Worm (Caenorhabditis elegans): Measurements from ENCODE around the gene unc-129.

ce11 chrIV:9034340-9034739, 29.1 kb upstream of the unc-129 start, which contains the start of gene C53D6.10:
- TF ChIP-seq ces-1 (GFP tag; optimal IDR thresholded peaks at IDR 0.05), result no peak
- no peak for TF ChIP-seq lin-32 (GFP tag; optimal IDR thresholded peaks at IDR 0.05)
- TF ChIP-seq unc-120 (tag; optimal IDR thresholded peaks at IDR 0.05; ENCODE audit: poor library complexity, severe bottlenecking), result no peak
- no peak for TF ChIP-seq nhr-237 (tag; optimal IDR thresholded peaks at IDR 0.05)
- TF ChIP-seq mep-1 (tag; optimal IDR thresholded peaks at IDR 0.05), result no peak
- TF ChIP-seq mab-5 (tag; optimal IDR thresholded peaks at IDR 0.05), result no peak
- no peak for TF ChIP-seq nhr-12 (tag; optimal IDR thresholded peaks at IDR 0.05)
- no peak for TF ChIP-seq unc-62 (GFP tag; optimal IDR thresholded peaks at IDR 0.05)
- TF ChIP-seq sptf-1 (tag; optimal IDR thresholded peaks at IDR 0.05), result no peak
- TF ChIP-seq pha-4 (tag; optimal IDR thresholded peaks at IDR 0.05), result no peak
- no peak for TF ChIP-seq elt-1 (tag; optimal IDR thresholded peaks at IDR 0.05; ENCODE audit: borderline replicate concordance, insufficient read depth)
- no peak for TF ChIP-seq nhr-28 (tag; optimal IDR thresholded peaks at IDR 0.05)

All from whole organism, mixed stage, embryonic.